Fruit fly (Drosophila melanogaster): Measurements from ENCODE around the gene CG6999.

Gene CG6999

dm6 chrX:9108387-9108786 is 20.2 kb downstream of the CG6999 start, which contains the start of gene AP-1gamma (continued):
- TF ChIP-seq Fer3 (tag; optimal IDR thresholded peaks at IDR 0.05) (no peak), HmgD (GFP tag; optimal IDR thresholded peaks at IDR 0.05) (no peak), Elba2 (GFP tag; optimal IDR thresholded peaks at IDR 0.05) (no peak), CG8281 (tag; optimal IDR thresholded peaks at IDR 0.05) (no peak), E2f2 (GFP tag; IDR thresholded peaks at IDR 0.05) (no peak), CG5180 (GFP tag; optimal IDR thresholded peaks at IDR 0.05) (peak; percentile 2), HmgZ (tag; optimal IDR thresholded peaks at IDR 0.05) (peak; percentile 7), CG2678 (tag; optimal IDR thresholded peaks at IDR 0.05) (no peak), nerfin-1 (tag; optimal IDR thresholded peaks at IDR 0.05) (no peak), pfk (GFP tag; optimal IDR thresholded peaks at IDR 0.05) (peak; percentile 72), eyg (GFP tag; optimal IDR thresholded peaks at IDR 0.05) (no peak), CG6175 (GFP tag; IDR thresholded peaks at IDR 0.05) (peak; percentile 86), hkb (optimal IDR thresholded peaks at IDR 0.05) (no peak), hkb (GFP tag; IDR thresholded peaks at IDR 0.05) (no peak), Fer1 (GFP tag; optimal IDR thresholded peaks at IDR 0.05) (peak; percentile 48), abd-A (tag; optimal IDR thresholded peaks at IDR 0.05) (no peak), exex (tag; optimal IDR thresholded peaks at IDR 0.05) (peak; percentile 91), CG10543 (GFP tag; optimal IDR thresholded peaks at IDR 0.05) (peak; percentile 85), corto (GFP tag; optimal IDR thresholded peaks at IDR 0.05) (no peak), ase (GFP tag; IDR thresholded peaks at IDR 0.05) (no peak)

DNA sequence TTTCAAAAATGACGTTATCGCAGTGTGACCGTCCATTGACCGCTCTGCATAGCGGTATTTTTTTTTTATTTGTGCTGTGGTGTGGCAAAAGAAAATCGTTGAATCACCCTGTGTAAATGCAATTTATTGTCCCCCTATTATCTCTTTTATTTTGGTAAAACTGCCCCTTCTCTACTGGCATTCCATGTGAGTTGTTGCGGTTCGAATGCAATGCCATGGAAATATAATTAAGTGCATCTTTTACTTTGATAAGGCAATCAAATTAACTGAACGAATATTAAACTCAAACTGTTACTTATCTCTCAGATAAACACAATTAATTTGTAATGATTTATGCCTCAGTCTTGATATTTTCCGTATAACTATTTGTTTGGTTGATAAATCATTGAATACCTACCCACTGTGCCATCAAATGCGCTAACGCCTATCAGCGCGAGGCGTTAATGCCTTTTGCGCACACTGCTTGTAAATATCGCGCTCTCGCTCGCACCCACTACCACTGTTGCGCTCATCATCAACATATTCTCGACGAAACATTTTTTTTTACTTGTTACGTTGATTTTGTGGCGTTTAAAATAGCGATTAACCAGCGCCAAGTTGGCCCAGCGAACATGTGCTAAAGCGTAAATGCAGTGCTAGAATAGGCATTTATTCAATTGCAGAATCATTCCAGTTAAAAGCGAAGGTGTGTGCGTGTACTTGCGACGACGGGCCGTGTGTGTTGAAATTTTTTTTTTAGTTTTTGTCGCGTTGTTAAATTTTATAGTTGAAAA is 21.1 kb downstream of the CG6999 start:
- TF ChIP-seq row (GFP tag; IDR thresholded peaks at IDR 0.05) (peak; percentile 80), Atf-2 (GFP tag; optimal IDR thresholded peaks at IDR 0.05) (peak; percentile 28), yki (optimal IDR thresholded peaks at IDR 0.05) (no peak), Xbp1 (GFP tag; optimal IDR thresholded peaks at IDR 0.05) (peak; percentile 61), twi (tag; optimal IDR thresholded peaks at IDR 0.05) (peak; percentile 35), lov (optimal IDR thresholded peaks at IDR 0.05) (no peak), lov (GFP tag; IDR thresholded peaks at IDR 0.05) (no peak), Vsx1 (GFP tag; optimal IDR thresholded peaks at IDR 0.05) (no peak), CG9797 (GFP tag; optimal IDR thresholded peaks at IDR 0.05) (peak; percentile 69), CG7839 (tag; optimal IDR thresholded peaks at IDR 0.05) (peak; percentile 69), zfh2 (GFP tag; optimal IDR thresholded peaks at IDR 0.05) (peak; percentile 49), CG17612 (GFP tag; IDR thresholded peaks at IDR 0.05) (no peak), al (GFP tag; IDR thresholded peaks at IDR 0.05) (0 out of 2 replicates have a peak, but pooled peaks have one; percentile 24), CG7372 (GFP tag; IDR thresholded peaks at IDR 0.05) (no peak), E2f1 (GFP tag; IDR thresholded peaks at IDR 0.05) (peak; percentile 20; the same call in 1 of the 2 replicates), CG13894 (tag; optimal IDR thresholded peaks at IDR 0.05) (no peak), CG17359 (tag; optimal IDR thresholded peaks at IDR 0.05) (peak; percentile 4), lmd (GFP tag; IDR thresholded peaks at IDR 0.05) (peak; percentile 44), salm (tag; optimal IDR thresholded peaks at IDR 0.05) (no peak), Adf1 (GFP tag; IDR thresholded peaks at IDR 0.05) (no peak), CG4328 (GFP tag; optimal IDR thresholded peaks at IDR 0.05) (no peak), Atf6 (GFP tag; IDR thresholded peaks at IDR 0.05) (no peak), Rx (GFP tag; IDR thresholded peaks at IDR 0.05) (peak; percentile 43), Six4 (GFP tag; optimal IDR thresholded peaks at IDR 0.05) (peak; percentile 41), psq (GFP tag; optimal IDR thresholded peaks at IDR 0.05) (no peak), CG14860 (GFP tag; IDR thresholded peaks at IDR 0.05; ENCODE audit: partially characterized antibody) (no peak), ind (GFP tag; optimal IDR thresholded peaks at IDR 0.05) (peak; percentile 65), da (GFP tag; optimal IDR thresholded peaks at IDR 0.05) (no peak), CG4820 (GFP tag; optimal IDR thresholded peaks at IDR 0.05) (no peak), zen (tag; optimal IDR thresholded peaks at IDR 0.05) (peak; percentile 46), ro (GFP tag; IDR thresholded peaks at IDR 0.05) (no peak)

All from whole organism, embryonic.